Worm (Caenorhabditis elegans): ENCODE data around the gene fbxa-88.

ce11 chrV:16120499-16120898 is 22.4 kb downstream of the fbxa-88 start:
- TF ChIP-seq ztf-11 (tag; optimal IDR thresholded peaks at IDR 0.05) (no peak), ama-1 (optimal IDR thresholded peaks at IDR 0.05) (no peak), nhr-23 (tag; optimal IDR thresholded peaks at IDR 0.05) (no peak), egl-27 (tag; optimal IDR thresholded peaks at IDR 0.05) (no peak), nfya-1 (tag; optimal IDR thresholded peaks at IDR 0.05; ENCODE audit: insufficient read depth) (no peak)
